Worm (Caenorhabditis elegans) whole organism, L4 larva: Measurements from ENCODE around the gene T26H8.5.
"Not testable (repeated sequence)": the region's sequence is repeated elsewhere in the genome, so short reads cannot be mapped to it uniquely, and the experiment has no call there.

ENCODE experiments used
- D1046.2 ChIP-seq: fragments of 200-800 bp; sonication (Bioruptor generic); IDR thresholded peaks from 2 replicates; pipeline ENCODE4 v1.3.6; 2022; ENCODE audit warnings: missing genetic modification characterization, missing compliant biosample characterization
- F26F4.8 ChIP-seq: fragments of 200-800 bp; sonication (Bioruptor generic); conservative IDR thresholded peaks from 2 replicates; pipeline ENCODE4 v1.3.6; 2022; ENCODE audit warnings: missing genetic modification characterization, missing compliant biosample characterization
- F49E8.2 ChIP-seq: sonication (generic microtip); optimal IDR thresholded peaks from 2 replicates; lab custom pipeline; 2016; ENCODE audit warnings: missing compliant biosample characterization, mild to moderate bottlenecking, missing genetic modification characterization, borderline replicate concordance
- T26A8.4 ChIP-seq: fragments of 200-800 bp; sonication (Bioruptor generic); IDR thresholded peaks from 2 replicates; pipeline ENCODE4 v1.3.6; 2022; ENCODE audit warnings: missing genetic modification characterization, missing compliant biosample characterization
- Y105C5A.15 ChIP-seq: fragments of 200-800 bp; sonication (Bioruptor generic); IDR thresholded peaks from 2 replicates; pipeline ENCODE4 v1.3.6; 2022; ENCODE audit warnings: missing genetic modification characterization, missing compliant biosample characterization
- Y48G9A.11 ChIP-seq: fragments of 200-800 bp; sonication (Bioruptor generic); IDR thresholded peaks from 2 replicates; pipeline ENCODE4 v1.3.6; 2022; ENCODE audit warnings: missing genetic modification reagents, missing genetic modification characterization, missing compliant biosample characterization
- Y75B8A.6 ChIP-seq: fragments of 200-800 bp; sonication (Bioruptor generic); IDR thresholded peaks from 2 replicates; pipeline ENCODE4 v1.3.6; 2022; ENCODE audit warnings: missing genetic modification reagents, missing genetic modification characterization, missing compliant biosample characterization
- aha-1 ChIP-seq: fragments of 150-350 bp; peaks from one replicate; lab custom pipeline; 2014; ENCODE audit warnings: missing biosample characterization, missing genetic modification characterization
- ama-1 ChIP-seq: fragments of 150-350 bp; optimal IDR thresholded peaks from 2 replicates; lab custom pipeline; 2014; ENCODE audit warnings: inconsistent platforms, mixed read lengths
- ceh-32 ChIP-seq: sonication (generic microtip); optimal IDR thresholded peaks from 2 replicates; lab custom pipeline; 2016; ENCODE audit warnings: mild to moderate bottlenecking, missing genetic modification characterization, missing compliant biosample characterization; ENCODE audit not compliant: poor library complexity
- ces-1 ChIP-seq: fragments of 150-350 bp; sonication (generic microtip); optimal IDR thresholded peaks from 4 replicates; lab custom pipeline; 2014; ENCODE audit warnings: missing biosample characterization, missing genetic modification reagents, missing genetic modification characterization
- dmd-6 ChIP-seq: fragments of 200-800 bp; sonication (Bioruptor generic); IDR thresholded peaks from 2 replicates; pipeline ENCODE4 v1.3.6; 2022; ENCODE audit warnings: missing genetic modification reagents, missing genetic modification characterization, missing compliant biosample characterization
- dmd-8 ChIP-seq: fragments of 200-800 bp; sonication (Bioruptor generic); IDR thresholded peaks from 2 replicates; pipeline ENCODE4 v1.3.6; 2022; ENCODE audit warnings: missing genetic modification characterization, missing compliant biosample characterization
- dve-1 ChIP-seq: sonication (generic microtip); optimal IDR thresholded peaks from 2 replicates; lab custom pipeline; 2017; ENCODE audit warnings: antibody characterized with exemption, mild to moderate bottlenecking, missing genetic modification characterization, missing compliant biosample characterization; ENCODE audit not compliant: insufficient read depth
- egl-27 ChIP-seq: sonication (generic microtip); optimal IDR thresholded peaks from 3 replicates; lab custom pipeline; 2017; ENCODE audit warnings: missing biosample characterization, missing genetic modification reagents, missing genetic modification characterization
- fos-1 ChIP-seq: fragments of 150-350 bp; optimal IDR thresholded peaks from 2 replicates; lab custom pipeline; 2014; ENCODE audit warnings: missing biosample characterization, missing genetic modification characterization
- gei-8 ChIP-seq: fragments of 200-800 bp; sonication (Bioruptor generic); optimal IDR thresholded peaks from 2 replicates; lab custom pipeline; 2018; ENCODE audit warnings: mild to moderate bottlenecking, missing genetic modification characterization, missing compliant biosample characterization
- hif-1 ChIP-seq, 2 experiments: sonication (generic microtip); optimal IDR thresholded peaks; 2 replicates each; lab custom pipeline; 2016 to 2017; ENCODE audit warnings: missing compliant biosample characterization in 2 of 2, missing genetic modification characterization in 2 of 2, missing genetic modification reagents in 2 of 2, missing genotype in 2 of 2, mild to moderate bottlenecking in 1 of 2
- lin-39 ChIP-seq: fragments of 150-350 bp; optimal IDR thresholded peaks from 2 replicates; lab custom pipeline; 2014; ENCODE audit warnings: missing biosample characterization, missing genetic modification reagents, missing genetic modification characterization
- lir-3 ChIP-seq: sonication (generic microtip); optimal IDR thresholded peaks from 2 replicates; lab custom pipeline; 2016; ENCODE audit warnings: mild to moderate bottlenecking, missing genetic modification characterization, missing compliant biosample characterization
- madf-5 ChIP-seq, 2 experiments: fragments of 200-800 bp; sonication (Bioruptor generic); IDR thresholded peaks; 2 replicates each; pipeline ENCODE4 v1.3.6; 2022; ENCODE audit warnings: missing compliant biosample characterization in 2 of 2, missing genetic modification characterization in 2 of 2
- nhr-102 ChIP-seq: sonication (generic microtip); optimal IDR thresholded peaks from 2 replicates; lab custom pipeline; 2016; ENCODE audit warnings: mild to moderate bottlenecking, missing genetic modification characterization, moderate library complexity, missing compliant biosample characterization
- nhr-25 ChIP-seq: sonication (generic microtip); optimal IDR thresholded peaks from 2 replicates; lab custom pipeline; 2017; ENCODE audit warnings: missing genetic modification characterization, mild to moderate bottlenecking, missing compliant biosample characterization, antibody characterized with exemption, moderate library complexity, borderline replicate concordance; ENCODE audit not compliant: insufficient read depth
- nhr-6 ChIP-seq: fragments of 150-350 bp; optimal IDR thresholded peaks from 2 replicates; lab custom pipeline; 2014; ENCODE audit warnings: missing biosample characterization, missing genetic modification characterization
- nhr-76 ChIP-seq: fragments of 150-350 bp; optimal IDR thresholded peaks from 2 replicates; lab custom pipeline; 2014; ENCODE audit warnings: missing biosample characterization, missing genetic modification characterization
- nhr-77 ChIP-seq: fragments of 150-350 bp; optimal IDR thresholded peaks from 2 replicates; lab custom pipeline; 2014; ENCODE audit warnings: missing biosample characterization, missing genetic modification characterization
- php-3 ChIP-seq: fragments of 200-800 bp; sonication (Bioruptor generic); IDR thresholded peaks from 2 replicates; pipeline ENCODE4 v1.3.6; 2022; ENCODE audit warnings: missing genetic modification reagents, missing genetic modification characterization, missing compliant biosample characterization
- sdz-12 ChIP-seq: fragments of 200-800 bp; sonication (Bioruptor generic); optimal IDR thresholded peaks from 2 replicates; lab custom pipeline; 2018; ENCODE audit warnings: mild to moderate bottlenecking, missing genetic modification characterization, missing compliant biosample characterization
- set-16 ChIP-seq: fragments of 200-800 bp; sonication (Bioruptor generic); IDR thresholded peaks from 2 replicates; pipeline ENCODE4 v1.3.6; 2022; ENCODE audit warnings: missing genetic modification reagents, missing genetic modification characterization, missing compliant biosample characterization
- snpc-1.2 ChIP-seq: fragments of 200-800 bp; sonication (Bioruptor generic); IDR thresholded peaks from 2 replicates; pipeline ENCODE4 v1.3.6; 2022; ENCODE audit warnings: missing genetic modification reagents, missing genetic modification characterization, missing compliant biosample characterization
- tra-1 ChIP-seq: fragments of 200-800 bp; sonication (Bioruptor generic); IDR thresholded peaks from 2 replicates; pipeline ENCODE4 v1.3.6; 2022; ENCODE audit warnings: missing genetic modification reagents, missing genetic modification characterization, missing compliant biosample characterization
- zag-1 ChIP-seq: fragments of 150-350 bp; optimal IDR thresholded peaks from 2 replicates; lab custom pipeline; 2014; ENCODE audit warnings: missing biosample characterization, missing genetic modification characterization
- zfp-2 ChIP-seq: sonication (generic microtip); optimal IDR thresholded peaks from 2 replicates; lab custom pipeline; 2016; ENCODE audit warnings: mild to moderate bottlenecking, missing genetic modification characterization, missing compliant biosample characterization
- zfp-3 ChIP-seq: fragments of 200-800 bp; sonication (Bioruptor generic); conservative IDR thresholded peaks from 2 replicates; pipeline ENCODE4 v1.3.6; 2022; ENCODE audit warnings: missing genetic modification reagents, missing genetic modification characterization, missing compliant biosample characterization
- zip-11 ChIP-seq: fragments of 200-800 bp; sonication (Bioruptor generic); IDR thresholded peaks from 2 replicates; pipeline ENCODE4 v1.3.6; 2022; ENCODE audit warnings: missing genetic modification characterization, missing compliant biosample characterization

T26H8.5 gene

ce11 chrV:15264131-15264530, 41.3 kb downstream of the T26H8.5 start, which contains the start of gene M01B2.12:
Gene M01B2.12 (minus strand): TSS chrV:15264231.
- TF ChIP-seq dmd-6 (GFP tag; lab: Robert Waterston, UW) (no peak), D1046.2 (GFP tag; lab: Robert Waterston, UW) (no peak), aha-1 (no peak), ceh-32 (no peak), F26F4.8 (GFP tag; lab: Robert Waterston, UW) (no peak), dmd-8 (GFP tag; lab: Robert Waterston, UW) (no peak), snpc-1.2 (GFP tag; lab: Robert Waterston, UW) (no peak), php-3 (GFP tag; lab: Robert Waterston, UW) (no peak), lin-39 (no peak), madf-5 (GFP tag; IDR thresholded peaks at IDR 0.05; lab: Robert Waterston, UW) (no peak), lir-3 (tag; lab: Kevin White, UChicago) (no peak), egl-27 (tag; lab: Kevin White, UChicago) (no peak), dve-1 (tag; lab: Kevin White, UChicago) (no peak)

- TF ChIP-seq Y48G9A.11 (GFP tag; lab: Robert Waterston, UW); nhr-25 (tag; lab: Kevin White, UChicago); zfp-3 (GFP tag; lab: Robert Waterston, UW): not testable (repeated sequence)
These were observed 43.1 kb downstream of the T26H8.5 start, which contains the start of gene M01B2.10 for ce11 chrV:15262336-15262735. Gene M01B2.10 (minus strand): TSS chrV:15262436.

ce11 chrV:15259904-15260303, 45.5 kb downstream of the T26H8.5 start, which contains the start of gene M01B2.8:
Gene M01B2.8 (plus strand): TSS chrV:15260204.
- TF ChIP-seq lin-39 (no peak), ces-1 (GFP tag; lab: Kevin White, UChicago) (no peak), zip-11 (no peak), set-16 (GFP tag; lab: Robert Waterston, UW) (no peak), egl-27 (tag; lab: Kevin White, UChicago) (no peak), Y75B8A.6 (GFP tag; lab: Robert Waterston, UW) (no peak), T26A8.4 (GFP tag; lab: Robert Waterston, UW) (no peak), nhr-6 (tag; lab: Kevin White, UChicago) (no peak), nhr-77 (tag; lab: Kevin White, UChicago) (no peak), gei-8 (GFP tag; lab: Kevin White, UChicago) (no peak), zag-1 (tag; lab: Kevin White, UChicago) (no peak), zfp-2 (no peak), nhr-76 (tag; lab: Kevin White, UChicago) (no peak), Y105C5A.15 (GFP tag; lab: Robert Waterston, UW) (no peak), madf-5 (GFP tag; IDR thresholded peaks at IDR 0.05; lab: Robert Waterston, UW) (no peak), fos-1 (tag; lab: Kevin White, UChicago) (no peak), ama-1 (lab: Kevin White, UChicago) (no peak)
- TF ChIP-seq, all 104 proteins: peak for 0

DNA sequence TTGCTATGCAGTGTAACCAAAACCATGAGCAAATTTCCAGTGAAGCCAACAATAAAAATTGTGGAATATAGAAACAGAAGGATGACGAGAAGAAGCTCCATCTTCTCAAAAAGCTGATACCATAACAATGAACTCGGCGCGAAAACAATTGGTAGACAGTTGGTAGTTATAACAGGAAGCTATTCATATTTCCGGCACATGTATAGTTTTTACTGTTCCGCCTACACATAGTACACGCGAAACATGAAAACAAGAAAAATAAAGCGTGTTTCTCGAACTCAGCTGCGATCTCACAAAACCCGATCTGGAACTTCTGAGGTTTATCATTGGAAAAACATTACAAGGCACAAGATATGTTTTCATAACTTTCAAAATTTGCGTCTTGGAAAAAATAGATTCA, 46.4 kb downstream of the T26H8.5 start, which contains the start of gene srsx-37:
TSS of gene srsx-37 (minus strand) at position 101 of the 400 bp plus-strand sequence.
- TF ChIP-seq sdz-12 (GFP tag; lab: Kevin White, UChicago), result no peak
- no peak for TF ChIP-seq tra-1
- no peak for TF ChIP-seq zip-11
- TF ChIP-seq ceh-32, result no peak
- no peak for TF ChIP-seq F49E8.2 (tag; lab: Kevin White, UChicago)
- TF ChIP-seq Y105C5A.15 (GFP tag; lab: Robert Waterston, UW), result no peak
- TF ChIP-seq aha-1, result no peak
- no peak for TF ChIP-seq hif-1 (tag; optimal IDR thresholded peaks at IDR 0.05; lab: Kevin White, UChicago)
- TF ChIP-seq zag-1 (tag; lab: Kevin White, UChicago), result no peak
- TF ChIP-seq nhr-102 (tag; lab: Kevin White, UChicago), result no peak
